Worm (Caenorhabditis elegans) whole organism, mixed stage, embryonic: Measurements from ENCODE around the gene asb-1.

ENCODE experiments used
- M03D4.4 ChIP-seq: sonication (generic microtip); optimal IDR thresholded peaks from 2 replicates; lab custom pipeline; 2017; ENCODE audit warnings: mild to moderate bottlenecking, missing genetic modification characterization, missing compliant biosample characterization
- bed-3 ChIP-seq: fragments of 200-800 bp; sonication (Bioruptor generic); optimal IDR thresholded peaks from 3 replicates; lab custom pipeline; 2018; ENCODE audit warnings: mild to moderate bottlenecking, missing genetic modification characterization, moderate library complexity, missing compliant biosample characterization
- blmp-1 ChIP-seq: fragments of 150-350 bp; optimal IDR thresholded peaks from 2 replicates; lab custom pipeline; 2014; ENCODE audit warnings: missing biosample characterization, missing genetic modification characterization
- ceh-43 ChIP-seq: fragments of 200-800 bp; sonication (Bioruptor generic); optimal IDR thresholded peaks from 2 replicates; lab custom pipeline; 2018; ENCODE audit warnings: mild to moderate bottlenecking, missing genetic modification characterization, moderate library complexity, missing compliant biosample characterization
- ceh-83 ChIP-seq: fragments of 200-800 bp; sonication (Bioruptor generic); optimal IDR thresholded peaks from 2 replicates; lab custom pipeline; 2018; ENCODE audit warnings: mild to moderate bottlenecking, missing genetic modification characterization, missing compliant biosample characterization
- ces-1 ChIP-seq: fragments of 150-350 bp; optimal IDR thresholded peaks from 2 replicates; lab custom pipeline; 2014; ENCODE audit warnings: missing biosample characterization, missing genetic modification reagents, missing genetic modification characterization
- cnd-1 ChIP-seq: fragments of 200-800 bp; sonication (Bioruptor generic); optimal IDR thresholded peaks from 2 replicates; lab custom pipeline; 2018; ENCODE audit warnings: mild to moderate bottlenecking, missing genetic modification characterization, missing compliant biosample characterization
- elt-1 ChIP-seq: sonication (generic microtip); optimal IDR thresholded peaks from 2 replicates; lab custom pipeline; 2017; ENCODE audit warnings: missing genetic modification characterization, mild to moderate bottlenecking, missing compliant biosample characterization, antibody characterized with exemption, moderate library complexity, borderline replicate concordance; ENCODE audit not compliant: insufficient read depth
- elt-3 ChIP-seq: fragments of 150-350 bp; optimal IDR thresholded peaks from 2 replicates; lab custom pipeline; 2014; ENCODE audit warnings: missing biosample characterization, missing genetic modification characterization
- ham-2 ChIP-seq: fragments of 200-800 bp; sonication (Bioruptor generic); optimal IDR thresholded peaks from 2 replicates; lab custom pipeline; 2018; ENCODE audit warnings: mild to moderate bottlenecking, missing genetic modification characterization, missing compliant biosample characterization
- hlh-1 ChIP-seq: fragments of 150-350 bp; optimal IDR thresholded peaks from 2 replicates; lab custom pipeline; 2014; ENCODE audit warnings: missing biosample characterization, missing genetic modification reagents, missing genetic modification characterization
- lin-32 ChIP-seq: fragments of 200-800 bp; sonication (Bioruptor generic); optimal IDR thresholded peaks from 2 replicates; lab custom pipeline; 2018; ENCODE audit warnings: mild to moderate bottlenecking, missing genetic modification characterization, missing compliant biosample characterization
- lsy-2 ChIP-seq: fragments of 150-350 bp; optimal IDR thresholded peaks from 2 replicates; lab custom pipeline; 2014; ENCODE audit warnings: missing biosample characterization, missing genetic modification characterization
- mep-1 ChIP-seq: fragments of 150-350 bp; optimal IDR thresholded peaks from 2 replicates; lab custom pipeline; 2017; ENCODE audit warnings: missing biosample characterization, missing genetic modification reagents, missing genetic modification characterization, inconsistent platforms
- mls-2 ChIP-seq: sonication (generic microtip); optimal IDR thresholded peaks from 2 replicates; lab custom pipeline; 2016; ENCODE audit warnings: mild to moderate bottlenecking, missing genetic modification characterization, moderate library complexity, missing compliant biosample characterization
- nhr-12 ChIP-seq: fragments of 150-350 bp; optimal IDR thresholded peaks from 2 replicates; lab custom pipeline; 2014; ENCODE audit warnings: missing biosample characterization, missing genetic modification characterization
- nhr-2 ChIP-seq: fragments of 150-350 bp; optimal IDR thresholded peaks from 2 replicates; lab custom pipeline; 2014; ENCODE audit warnings: missing biosample characterization, missing genetic modification characterization
- nhr-237 ChIP-seq: fragments of 150-350 bp; optimal IDR thresholded peaks from 2 replicates; lab custom pipeline; 2014; ENCODE audit warnings: missing biosample characterization, missing genetic modification characterization
- nhr-28 ChIP-seq: fragments of 150-350 bp; optimal IDR thresholded peaks from 2 replicates; lab custom pipeline; 2014; ENCODE audit warnings: missing biosample characterization, missing genetic modification characterization
- pha-4 ChIP-seq: fragments of 150-350 bp; optimal IDR thresholded peaks from 2 replicates; lab custom pipeline; 2018; ENCODE audit warnings: missing biosample characterization, missing genetic modification reagents, missing genetic modification characterization
- sptf-1 ChIP-seq: sonication (generic microtip); optimal IDR thresholded peaks from 2 replicates; lab custom pipeline; 2017; ENCODE audit warnings: mild to moderate bottlenecking, missing genetic modification characterization, moderate library complexity, missing compliant biosample characterization
- tbx-8 ChIP-seq: fragments of 200-800 bp; sonication (Bioruptor generic); optimal IDR thresholded peaks from 2 replicates; lab custom pipeline; 2018; ENCODE audit warnings: mild to moderate bottlenecking, missing genetic modification characterization, moderate library complexity, missing compliant biosample characterization
- unc-120 ChIP-seq: sonication (generic microtip); optimal IDR thresholded peaks from 2 replicates; lab custom pipeline; 2017; ENCODE audit warnings: missing genetic modification characterization, missing compliant biosample characterization; ENCODE audit not compliant: poor library complexity, severe bottlenecking
- unc-39 ChIP-seq: fragments of 150-350 bp; optimal IDR thresholded peaks from 2 replicates; lab custom pipeline; 2014; ENCODE audit warnings: missing biosample characterization, missing genetic modification characterization
- unc-62 ChIP-seq: fragments of 150-350 bp; optimal IDR thresholded peaks from 2 replicates; lab custom pipeline; 2014; ENCODE audit warnings: missing biosample characterization, missing genetic modification reagents, missing genetic modification characterization
- ztf-11 ChIP-seq: fragments of 150-350 bp; optimal IDR thresholded peaks from 2 replicates; lab custom pipeline; 2014; ENCODE audit warnings: missing biosample characterization, missing genetic modification characterization

Gene asb-1

ce11 chrIII:4622375-4623130, 26.9 kb upstream of the asb-1 start, which contains the start of gene lron-5:
TSS of gene lron-5 (plus strand) at chrIII:4623029.
- TF ChIP-seq mep-1 (tag; lab: Kevin White, UChicago) (no peak), ces-1 (GFP tag; lab: Kevin White, UChicago) (peak; percentile 62)

- TF ChIP-seq unc-120 (no peak), unc-62 (GFP tag; lab: Kevin White, UChicago) (peak; percentile 7)
- TF ChIP-seq, all 35 proteins: peak for 1
Observed at ce11 chrIII:4616071-4616571, 20.5 kb upstream of the asb-1 start, which contains the start of gene lips-3. TSS of gene lips-3 (plus strand) at chrIII:4616528.

ce11 chrIII:4612334-4612953, 16.8 kb upstream of the asb-1 start, which contains the start of gene sel-2:
TSS of gene sel-2 (minus strand) at chrIII:4612384.
- no peak for TF ChIP-seq unc-39 (tag; lab: Kevin White, UChicago)
- TF ChIP-seq ceh-83 (GFP tag; lab: Kevin White, UChicago) = no peak
- peak; percentile 69 for TF ChIP-seq ces-1 (GFP tag; lab: Kevin White, UChicago)
- TF ChIP-seq lin-32 (GFP tag; lab: Kevin White, UChicago) = no peak
- peak; percentile 39 for TF ChIP-seq sptf-1 (tag; lab: Kevin White, UChicago)
- peak; percentile 80 for TF ChIP-seq unc-120
- TF ChIP-seq cnd-1 (tag; lab: Kevin White, UChicago) = peak; percentile 9
- TF ChIP-seq lsy-2 (tag; lab: Kevin White, UChicago) = no peak
- no peak for TF ChIP-seq nhr-237 (tag; lab: Kevin White, UChicago)
- no peak for TF ChIP-seq tbx-8 (GFP tag; lab: Kevin White, UChicago)
- no peak for TF ChIP-seq ham-2 (GFP tag; lab: Kevin White, UChicago)
- no peak for TF ChIP-seq bed-3 (GFP tag; lab: Kevin White, UChicago)
- TF ChIP-seq unc-62 (GFP tag; lab: Kevin White, UChicago) = no peak
- peak; percentile 57 for TF ChIP-seq pha-4 (tag; lab: Kevin White, UChicago)
- peak; percentile 62 for TF ChIP-seq nhr-2

ce11 chrIII:4603837-4604236, 8.2 kb upstream of the asb-1 start:
- no peak for TF ChIP-seq mls-2

ce11 chrIII:4601286-4601685, 5.7 kb upstream of the asb-1 start:
- TF ChIP-seq M03D4.4 = no peak
- TF ChIP-seq ceh-83 (GFP tag; lab: Kevin White, UChicago) = no peak
- no peak for TF ChIP-seq pha-4 (tag; lab: Kevin White, UChicago)
- no peak for TF ChIP-seq ces-1 (GFP tag; lab: Kevin White, UChicago)
- no peak for TF ChIP-seq ztf-11 (tag; lab: Kevin White, UChicago)
- TF ChIP-seq blmp-1 (tag; lab: Kevin White, UChicago) = no peak
- no peak for TF ChIP-seq unc-62 (GFP tag; lab: Kevin White, UChicago)

- TF ChIP-seq nhr-12 (tag; lab: Kevin White, UChicago) = no peak
- TF ChIP-seq nhr-28 (tag; lab: Kevin White, UChicago) = no peak
- no peak for TF ChIP-seq lin-32 (GFP tag; lab: Kevin White, UChicago)
- no peak for TF ChIP-seq unc-120
- TF ChIP-seq elt-1 (tag; lab: Kevin White, UChicago) = peak; percentile 29
- peak; percentile 47 for TF ChIP-seq elt-3
- peak; percentile 63 for TF ChIP-seq unc-62 (GFP tag; lab: Kevin White, UChicago)
- TF ChIP-seq ceh-43 (GFP tag; lab: Kevin White, UChicago) = no peak
- TF ChIP-seq M03D4.4 = no peak
- no peak for TF ChIP-seq mep-1 (tag; lab: Kevin White, UChicago)
- no peak for TF ChIP-seq hlh-1
Observed at ce11 chrIII:4600139-4600762, 4.6 kb upstream of the asb-1 start, which contains the start of gene mab-21. TSS of gene mab-21 (plus strand) at chrIII:4600753.
